Fruit fly (Drosophila melanogaster) whole organism, embryonic: Measurements from ENCODE around the gene heix.

Experiments
- Antp ChIP-seq: fragments of 200-800 bp; sonication (Bioruptor generic); optimal IDR thresholded peaks from 3 replicates; lab custom pipeline; 2016; ENCODE audit warnings: missing biosample characterization, missing genetic modification characterization
- Atf3 ChIP-seq: fragments of 200-800 bp; sonication (Bioruptor generic); optimal IDR thresholded peaks from 3 replicates; lab custom pipeline; 2016; ENCODE audit warnings: missing biosample characterization, missing genetic modification characterization
- CG10147 ChIP-seq: fragments of 200-800 bp; sonication (Bioruptor generic); optimal IDR thresholded peaks from 2 replicates; lab custom pipeline; 2019; ENCODE audit warnings: missing biosample characterization, mild to moderate bottlenecking, missing genetic modification characterization, moderate library complexity
- CG10366 ChIP-seq: fragments of 200-800 bp; sonication (Bioruptor generic); IDR thresholded peaks from 2 replicates; pipeline ENCODE4 v1.3.6; 2022; ENCODE audit warnings: missing biosample characterization, missing genetic modification characterization
- CG11504 ChIP-seq: fragments of 200-800 bp; sonication (Bioruptor generic); optimal IDR thresholded peaks from 3 replicates; lab custom pipeline; 2019; ENCODE audit warnings: missing biosample characterization, mild to moderate bottlenecking, missing genetic modification characterization, moderate library complexity
- CG11560 ChIP-seq: fragments of 200-800 bp; sonication (Bioruptor generic); IDR thresholded peaks from 3 replicates; pipeline ENCODE4 v1.3.6; 2022; ENCODE audit warnings: missing biosample characterization, missing genetic modification characterization
- CG12391 ChIP-seq: fragments of 200-800 bp; sonication (Bioruptor generic); optimal IDR thresholded peaks from 3 replicates; lab custom pipeline; 2018; ENCODE audit warnings: missing biosample characterization, mild to moderate bottlenecking, missing genetic modification characterization, moderate library complexity
- CG13287 ChIP-seq: fragments of 200-800 bp; sonication (Bioruptor generic); IDR thresholded peaks from 2 replicates; pipeline ENCODE4 v1.3.6; 2022; ENCODE audit warnings: missing biosample characterization, missing genetic modification characterization; ENCODE audit not compliant: partially characterized antibody
- CG1602 ChIP-seq: fragments of 200-800 bp; sonication (Bioruptor generic); optimal IDR thresholded peaks from 3 replicates; lab custom pipeline; 2016; ENCODE audit warnings: missing biosample characterization, missing genetic modification characterization
- CG16779 ChIP-seq: fragments of 200-800 bp; sonication (Bioruptor generic); IDR thresholded peaks from 2 replicates; pipeline ENCODE4 v1.3.6; 2022; ENCODE audit warnings: missing biosample characterization, missing genetic modification characterization
- CG16813 ChIP-seq: fragments of 200-800 bp; sonication (Bioruptor generic); IDR thresholded peaks from 3 replicates; pipeline ENCODE4 v1.3.6; 2022; ENCODE audit warnings: missing biosample characterization, missing genetic modification characterization; ENCODE audit not compliant: partially characterized antibody
- CG17359 ChIP-seq: fragments of 200-800 bp; sonication (Bioruptor generic); optimal IDR thresholded peaks from 3 replicates; lab custom pipeline; 2018; ENCODE audit warnings: missing biosample characterization, mild to moderate bottlenecking, missing genetic modification characterization, moderate library complexity
- CG17568 ChIP-seq: fragments of 200-800 bp; sonication (Bioruptor generic); optimal IDR thresholded peaks from 2 replicates; lab custom pipeline; 2018; ENCODE audit warnings: missing biosample characterization, mild to moderate bottlenecking, missing genetic modification characterization, moderate library complexity
- CG17912 ChIP-seq: fragments of 200-800 bp; sonication (Bioruptor generic); optimal IDR thresholded peaks from 2 replicates; lab custom pipeline; 2018; ENCODE audit warnings: missing biosample characterization, mild to moderate bottlenecking, missing genetic modification characterization
- CG2712 ChIP-seq: fragments of 200-800 bp; optimal IDR thresholded peaks from 3 replicates; lab custom pipeline; 2019; ENCODE audit warnings: missing biosample characterization, mild to moderate bottlenecking, missing genetic modification characterization, moderate library complexity
- CG3281 ChIP-seq: fragments of 200-800 bp; sonication (Bioruptor generic); optimal IDR thresholded peaks from 3 replicates; lab custom pipeline; 2017; ENCODE audit warnings: missing biosample characterization, mild to moderate bottlenecking, missing genetic modification characterization
- CG33557 ChIP-seq: fragments of 200-800 bp; sonication (Bioruptor generic); optimal IDR thresholded peaks from 2 replicates; lab custom pipeline; 2019; ENCODE audit warnings: missing biosample characterization, mild to moderate bottlenecking, missing genetic modification characterization, moderate library complexity
- CG3838 ChIP-seq: fragments of 200-800 bp; sonication (Bioruptor generic); optimal IDR thresholded peaks from 3 replicates; lab custom pipeline; 2016; ENCODE audit warnings: missing biosample characterization, missing genetic modification characterization
- CG6689 ChIP-seq: fragments of 200-800 bp; sonication (Bioruptor generic); IDR thresholded peaks from 2 replicates; pipeline ENCODE4 v1.3.6; 2022; ENCODE audit warnings: missing biosample characterization, missing genetic modification characterization
- CG7271 ChIP-seq: fragments of 200-800 bp; sonication (Bioruptor generic); optimal IDR thresholded peaks from 2 replicates; lab custom pipeline; 2018; ENCODE audit warnings: missing biosample characterization, mild to moderate bottlenecking, missing genetic modification characterization, moderate library complexity
- CG8765 ChIP-seq: fragments of 200-800 bp; sonication (Bioruptor generic); IDR thresholded peaks from 2 replicates; pipeline ENCODE4 v1.3.6; 2022; ENCODE audit warnings: missing biosample characterization, missing genetic modification characterization
- Camta ChIP-seq: fragments of 200-800 bp; sonication (Bioruptor generic); optimal IDR thresholded peaks from 2 replicates; lab custom pipeline; 2016; ENCODE audit warnings: missing biosample characterization, missing genetic modification characterization
- D ChIP-seq, 2 experiments: fragments of 200-800 bp in 1 of 2; fragments of >200 bp in 1 of 2; sonication (Bioruptor generic) in 1 of 2; optimal IDR thresholded peaks; 2 replicates in 1 of 2; 3 replicates in 1 of 2; lab custom pipeline; 2017; ENCODE audit warnings: mild to moderate bottlenecking in 1 of 2, missing biosample characterization in 1 of 2, missing genetic modification characterization in 1 of 2, missing genetic modification reagents in 1 of 2
- E2f1 ChIP-seq: fragments of 200-800 bp; sonication (Bioruptor generic); IDR thresholded peaks from 2 replicates; pipeline ENCODE4 v1.3.6; 2022; ENCODE audit warnings: missing biosample characterization, missing genetic modification characterization
- E2f2 ChIP-seq: fragments of 200-800 bp; sonication (Bioruptor generic); IDR thresholded peaks from 2 replicates; pipeline ENCODE4 v1.3.6; 2022; ENCODE audit warnings: missing biosample characterization, missing genetic modification characterization
- Ets65A ChIP-seq: fragments of 200-800 bp; sonication (Bioruptor generic); peaks from one replicate; lab custom pipeline; 2016; ENCODE audit warnings: missing biosample characterization, missing genetic modification characterization
- Hand ChIP-seq: fragments of 200-800 bp; sonication (Bioruptor generic); optimal IDR thresholded peaks from 2 replicates; lab custom pipeline; 2017; ENCODE audit warnings: mild to moderate bottlenecking, missing biosample characterization, missing genetic modification reagents, missing genetic modification characterization
- Jarid2 ChIP-seq: fragments of 200-800 bp; sonication (Bioruptor generic); optimal IDR thresholded peaks from 3 replicates; lab custom pipeline; 2017; ENCODE audit warnings: mild to moderate bottlenecking, missing biosample characterization, missing genetic modification reagents, missing genetic modification characterization
- PHDP ChIP-seq: fragments of 200-800 bp; sonication (Bioruptor generic); optimal IDR thresholded peaks from 3 replicates; lab custom pipeline; 2018; ENCODE audit warnings: missing biosample characterization, mild to moderate bottlenecking, missing genetic modification characterization, moderate library complexity
- Pdp1 ChIP-seq, 2 experiments: fragments of 200-800 bp; sonication (Bioruptor generic); optimal IDR thresholded peaks; 3 replicates each; lab custom pipeline; 2016; ENCODE audit warnings: missing biosample characterization in 2 of 2, missing genetic modification characterization in 2 of 2, mild to moderate bottlenecking in 1 of 2, moderate library complexity in 1 of 2
- Ptx1 ChIP-seq: fragments of 200-800 bp; sonication (Bioruptor generic); IDR thresholded peaks from 2 replicates; pipeline ENCODE4 v1.3.6; 2022; ENCODE audit warnings: missing biosample characterization, missing genetic modification characterization
- Scr ChIP-seq: fragments of 200-800 bp; sonication (Bioruptor generic); IDR thresholded peaks from 2 replicates; pipeline ENCODE4 v1.3.6; 2022; ENCODE audit warnings: missing biosample characterization, missing genetic modification characterization; ENCODE audit not compliant: partially characterized antibody
- Spps ChIP-seq: fragments of 200-800 bp; sonication (Bioruptor generic); optimal IDR thresholded peaks from 2 replicates; lab custom pipeline; 2018; ENCODE audit warnings: missing biosample characterization, mild to moderate bottlenecking, missing genetic modification characterization
- Sry-δ ChIP-seq: fragments of 200-800 bp; sonication (Bioruptor generic); optimal IDR thresholded peaks from 2 replicates; lab custom pipeline; 2016; ENCODE audit warnings: missing biosample characterization, missing genetic modification characterization
- br ChIP-seq: fragments of >200 bp; optimal IDR thresholded peaks from 2 replicates; lab custom pipeline; 2017
- cato ChIP-seq: fragments of 200-800 bp; sonication (Bioruptor generic); optimal IDR thresholded peaks from 2 replicates; lab custom pipeline; 2016; ENCODE audit warnings: missing biosample characterization, missing genetic modification characterization, borderline replicate concordance
- dmrt11E ChIP-seq: fragments of 200-800 bp; sonication (Bioruptor generic); optimal IDR thresholded peaks from 3 replicates; lab custom pipeline; 2018; ENCODE audit warnings: missing biosample characterization, mild to moderate bottlenecking, missing genetic modification characterization, moderate library complexity
- exex ChIP-seq: fragments of 200-800 bp; sonication (Bioruptor generic); optimal IDR thresholded peaks from 4 replicates; lab custom pipeline; 2018; ENCODE audit warnings: missing biosample characterization, mild to moderate bottlenecking, missing genetic modification characterization, moderate library complexity
- fru ChIP-seq: fragments of >200 bp; optimal IDR thresholded peaks from 2 replicates; lab custom pipeline; 2017
- gem ChIP-seq: fragments of 200-800 bp; sonication (Bioruptor generic); optimal IDR thresholded peaks from 2 replicates; lab custom pipeline; 2019; ENCODE audit warnings: missing biosample characterization, mild to moderate bottlenecking, missing genetic modification characterization, moderate library complexity
- gfzf ChIP-seq: fragments of 200-800 bp; sonication (Bioruptor generic); optimal IDR thresholded peaks from 2 replicates; lab custom pipeline; 2016; ENCODE audit warnings: missing biosample characterization, mild to moderate bottlenecking, missing genetic modification characterization, moderate library complexity
- h ChIP-seq: fragments of >200 bp; optimal IDR thresholded peaks from 2 replicates; lab custom pipeline; 2017
- ind ChIP-seq: fragments of 200-800 bp; sonication (Bioruptor generic); optimal IDR thresholded peaks from 3 replicates; lab custom pipeline; 2016; ENCODE audit warnings: missing biosample characterization, missing genetic modification characterization
- jigr1 ChIP-seq: fragments of 200-800 bp; sonication (Bioruptor generic); IDR thresholded peaks from 3 replicates; pipeline ENCODE4 v1.3.6; 2022; ENCODE audit warnings: missing biosample characterization, missing genetic modification characterization
- lbe ChIP-seq: fragments of 200-800 bp; sonication (Bioruptor generic); optimal IDR thresholded peaks from 2 replicates; lab custom pipeline; 2016; ENCODE audit warnings: missing biosample characterization, mild to moderate bottlenecking, missing genetic modification characterization
- lilli ChIP-seq: fragments of 200-800 bp; sonication (Bioruptor generic); optimal IDR thresholded peaks from 3 replicates; lab custom pipeline; 2016; ENCODE audit warnings: missing biosample characterization, missing genetic modification characterization
- nmo ChIP-seq: fragments of 200-800 bp; sonication (Bioruptor generic); optimal IDR thresholded peaks from 2 replicates; lab custom pipeline; 2018; ENCODE audit warnings: missing biosample characterization, mild to moderate bottlenecking, missing genetic modification characterization, moderate library complexity
- ro ChIP-seq: fragments of 200-800 bp; sonication (Bioruptor generic); IDR thresholded peaks from 2 replicates; pipeline ENCODE4 v1.3.6; 2022; ENCODE audit warnings: missing biosample characterization, missing genetic modification characterization
- seq ChIP-seq: fragments of 200-800 bp; sonication (Bioruptor generic); IDR thresholded peaks from 2 replicates; pipeline ENCODE4 v1.3.6; 2022; ENCODE audit warnings: missing biosample characterization, missing genetic modification characterization
- vnd ChIP-seq: fragments of 200-800 bp; sonication (Bioruptor generic); IDR thresholded peaks from 3 replicates; pipeline ENCODE4 v1.3.6; 2022; ENCODE audit warnings: missing biosample characterization, missing genetic modification characterization; ENCODE audit not compliant: partially characterized antibody
- zfh1 ChIP-seq: fragments of 200-800 bp; sonication (Bioruptor generic); IDR thresholded peaks from 3 replicates; pipeline ENCODE4 v1.3.6; 2022; ENCODE audit warnings: missing biosample characterization, missing genetic modification characterization

heix gene

dm6 chr2L:16315027-16315426 lies 15.4 kb upstream of the heix start (continued):
- TF ChIP-seq CG11560 (tag; lab: Robert Waterston, UW) (no peak), CG17359 (tag; lab: Kevin White, UChicago) (peak; percentile 9), exex (tag; lab: Kevin White, UChicago) (peak; percentile 62), CG6689 (no peak), E2f1 (GFP tag; lab: Robert Waterston, UW) (no peak), h (no peak), CG17568 (GFP tag; lab: Kevin White, UChicago) (no peak), ind (GFP tag; lab: Kevin White, UChicago) (no peak), CG3838 (no peak), Atf3 (no peak), jigr1 (no peak), Hand (GFP tag; lab: Kevin White, UChicago) (no peak), Jarid2 (GFP tag; lab: Kevin White, UChicago) (no peak), Spps (no peak), CG8765 (GFP tag; lab: Robert Waterston, UW) (no peak), seq (GFP tag; lab: Robert Waterston, UW) (no peak), zfh1 (GFP tag; lab: Robert Waterston, UW) (no peak), fru (lab: Kevin White, UChicago) (no peak), vnd (GFP tag; lab: Robert Waterston, UW) (no peak), Antp (GFP tag; lab: Kevin White, UChicago) (no peak), nmo (GFP tag; lab: Kevin White, UChicago) (no peak)

- no peak for TF ChIP-seq CG17912 (GFP tag; lab: Kevin White, UChicago)
- TF ChIP-seq cato (GFP tag; lab: Kevin White, UChicago) = no peak
- peak; percentile 49; the same call in 1 of the 2 replicates for TF ChIP-seq CG13287 (GFP tag; lab: Robert Waterston, UW)
- TF ChIP-seq gem = peak; percentile 50
- TF ChIP-seq dmrt11E (tag; lab: Kevin White, UChicago) = peak; percentile 21
- TF ChIP-seq br (lab: Kevin White, UChicago) = no peak
- peak; percentile 53 for TF ChIP-seq Sry-δ
- peak; percentile 22 for TF ChIP-seq Camta (GFP tag; lab: Kevin White, UChicago)
- TF ChIP-seq CG12391 (tag; lab: Kevin White, UChicago) = peak; percentile 74
- TF ChIP-seq CG1602 (GFP tag; lab: Kevin White, UChicago) = no peak
- no peak for TF ChIP-seq CG7271
- TF ChIP-seq CG2712 (tag; lab: Kevin White, UChicago) = peak; percentile 63
- TF ChIP-seq Ptx1 (GFP tag; lab: Robert Waterston, UW) = no peak
- peak; percentile 23 for TF ChIP-seq CG33557
- TF ChIP-seq D (optimal IDR thresholded peaks at IDR 0.05; lab: Kevin White, UChicago) = no peak
- TF ChIP-seq D (GFP tag; optimal IDR thresholded peaks at IDR 0.05; lab: Kevin White, UChicago) = no peak
- no peak for TF ChIP-seq ro (GFP tag; lab: Robert Waterston, UW)
- TF ChIP-seq Pdp1 (GFP tag; optimal IDR thresholded peaks at IDR 0.05; lab: Kevin White, UChicago) = peak; percentile 1 to 29
- TF ChIP-seq Ets65A (GFP tag; lab: Kevin White, UChicago) = peak; percentile 82
- peak; percentile 22; the same call in 1 of the 2 replicates for TF ChIP-seq Scr (GFP tag; lab: Robert Waterston, UW)
- peak; percentile 18 for TF ChIP-seq CG10147 (GFP tag; lab: Kevin White, UChicago)
- peak; percentile 80 for TF ChIP-seq gfzf
- TF ChIP-seq CG16813 (GFP tag; lab: Robert Waterston, UW) = peak; percentile 43; the same call in 1 of the 3 replicates
- peak; percentile 34 for TF ChIP-seq ind (GFP tag; lab: Kevin White, UChicago)
- peak; percentile 52 for TF ChIP-seq lbe (GFP tag; lab: Kevin White, UChicago)
- no peak for TF ChIP-seq CG11504 (tag; lab: Kevin White, UChicago)
- TF ChIP-seq lilli = peak; percentile 48
- peak; percentile 93 for TF ChIP-seq E2f2 (GFP tag; lab: Robert Waterston, UW)
- TF ChIP-seq CG10366 (GFP tag; lab: Robert Waterston, UW) = no peak
- no peak for TF ChIP-seq CG3281 (GFP tag; lab: Kevin White, UChicago)
- no peak for TF ChIP-seq CG16779 (GFP tag; lab: Robert Waterston, UW)
- TF ChIP-seq PHDP (tag; lab: Kevin White, UChicago) = peak; percentile 8
Observed at dm6 chr2L:16310648-16311047, 11.0 kb upstream of the heix start, which contains the start of the genes cni and fzy. Gene cni, minus strand, starts transcription at chr2L:16310726. Gene fzy, plus strand, starts transcription at chr2L:16310956.
